Worm (Caenorhabditis elegans) whole organism, late embryonic: ENCODE results near the gene elp-1.

Source experiments
- C08G9.2 ChIP-seq: sonication (generic microtip); optimal IDR thresholded peaks from 2 replicates; lab custom pipeline; 2016; ENCODE audit warnings: mild to moderate bottlenecking, missing genetic modification characterization, moderate library complexity, missing compliant biosample characterization
- C38D4.7 ChIP-seq: fragments of 200-800 bp; sonication (Bioruptor generic); optimal IDR thresholded peaks from 2 replicates; lab custom pipeline; 2018; ENCODE audit warnings: mild to moderate bottlenecking, missing genetic modification characterization, moderate library complexity, missing compliant biosample characterization
- Y22D7AL.16 ChIP-seq: sonication (generic microtip); optimal IDR thresholded peaks from 2 replicates; lab custom pipeline; 2016; ENCODE audit warnings: missing genetic modification characterization, missing compliant biosample characterization
- ahr-1 ChIP-seq: sonication (generic microtip); optimal IDR thresholded peaks from 2 replicates; lab custom pipeline; 2016; ENCODE audit warnings: missing genetic modification characterization, missing compliant biosample characterization
- ama-1 ChIP-seq: fragments of 150-350 bp; optimal IDR thresholded peaks from 2 replicates; lab custom pipeline; 2014
- ceh-14 ChIP-seq: sonication (generic microtip); optimal IDR thresholded peaks from 2 replicates; lab custom pipeline; 2016; ENCODE audit warnings: missing genotype, missing genetic modification characterization, missing compliant biosample characterization
- ceh-18 ChIP-seq: sonication (generic microtip); optimal IDR thresholded peaks from 2 replicates; lab custom pipeline; 2016; ENCODE audit warnings: missing genetic modification characterization, missing compliant biosample characterization
- ceh-19 ChIP-seq: fragments of 200-800 bp; sonication (Bioruptor generic); optimal IDR thresholded peaks from 2 replicates; lab custom pipeline; 2018; ENCODE audit warnings: mild to moderate bottlenecking, missing genetic modification characterization, missing compliant biosample characterization
- ceh-22 ChIP-seq: sonication (generic microtip); optimal IDR thresholded peaks from 2 replicates; lab custom pipeline; 2017; ENCODE audit warnings: missing biosample characterization, missing genetic modification characterization
- ceh-24 ChIP-seq: sonication (generic microtip); optimal IDR thresholded peaks from 2 replicates; lab custom pipeline; 2016; ENCODE audit warnings: mild to moderate bottlenecking, missing genetic modification characterization, missing compliant biosample characterization
- ceh-30 ChIP-seq: fragments of 150-350 bp; optimal IDR thresholded peaks from 2 replicates; lab custom pipeline; 2014; ENCODE audit warnings: missing biosample characterization, missing genetic modification characterization
- ceh-31 ChIP-seq: sonication (generic microtip); optimal IDR thresholded peaks from 2 replicates; lab custom pipeline; 2016; ENCODE audit warnings: missing genetic modification characterization, missing compliant biosample characterization
- ceh-34 ChIP-seq: sonication (generic microtip); optimal IDR thresholded peaks from 2 replicates; lab custom pipeline; 2016; ENCODE audit warnings: mild to moderate bottlenecking, missing genetic modification characterization, missing compliant biosample characterization
- ceh-45 ChIP-seq: fragments of 200-800 bp; sonication (Bioruptor generic); IDR thresholded peaks from 2 replicates; pipeline ENCODE4 v1.3.6; 2022; ENCODE audit warnings: missing genetic modification reagents, missing genetic modification characterization, missing compliant biosample characterization
- ceh-6 ChIP-seq: fragments of 200-800 bp; sonication (Bioruptor generic); optimal IDR thresholded peaks from 2 replicates; lab custom pipeline; 2018; ENCODE audit warnings: mild to moderate bottlenecking, missing genetic modification characterization, missing compliant biosample characterization
- che-1 ChIP-seq: sonication (generic microtip); optimal IDR thresholded peaks from 2 replicates; lab custom pipeline; 2016; ENCODE audit warnings: mild to moderate bottlenecking, missing genetic modification characterization, missing compliant biosample characterization
- dve-1 ChIP-seq: sonication (generic microtip); optimal IDR thresholded peaks from 2 replicates; lab custom pipeline; 2017; ENCODE audit warnings: antibody characterized with exemption, mild to moderate bottlenecking, missing genetic modification characterization, missing compliant biosample characterization
- elt-2 ChIP-seq: sonication (generic microtip); optimal IDR thresholded peaks from 2 replicates; lab custom pipeline; 2016; ENCODE audit warnings: missing genetic modification reagents, missing genetic modification characterization, missing compliant biosample characterization
- ets-4 ChIP-seq: sonication (generic microtip); optimal IDR thresholded peaks from 2 replicates; lab custom pipeline; 2016; ENCODE audit warnings: missing genetic modification characterization, missing compliant biosample characterization
- fax-1 ChIP-seq: sonication (generic microtip); optimal IDR thresholded peaks from 2 replicates; lab custom pipeline; 2016; ENCODE audit warnings: missing genotype, missing genetic modification characterization, missing compliant biosample characterization
- fkh-6 ChIP-seq: sonication (generic microtip); optimal IDR thresholded peaks from 2 replicates; lab custom pipeline; 2016; ENCODE audit warnings: missing genetic modification characterization, missing compliant biosample characterization
- gmeb-2 ChIP-seq: sonication (generic microtip); optimal IDR thresholded peaks from 2 replicates; lab custom pipeline; 2016; ENCODE audit warnings: missing genetic modification characterization, inconsistent platforms, missing compliant biosample characterization
- hlh-13 ChIP-seq: fragments of 200-800 bp; sonication (Bioruptor generic); optimal IDR thresholded peaks from 2 replicates; lab custom pipeline; 2018; ENCODE audit warnings: mild to moderate bottlenecking, missing genetic modification characterization, missing compliant biosample characterization
- hlh-15 ChIP-seq: sonication (generic microtip); optimal IDR thresholded peaks from 2 replicates; lab custom pipeline; 2016; ENCODE audit warnings: missing genetic modification characterization, missing compliant biosample characterization
- hlh-6 ChIP-seq: sonication (generic microtip); optimal IDR thresholded peaks from 2 replicates; lab custom pipeline; 2016; ENCODE audit warnings: missing genotype, missing genetic modification characterization, missing compliant biosample characterization
- hlh-8 ChIP-seq: sonication (generic microtip); optimal IDR thresholded peaks from 2 replicates; lab custom pipeline; 2016; ENCODE audit warnings: missing genotype, missing genetic modification characterization, missing compliant biosample characterization
- lin-11 ChIP-seq: fragments of 200-800 bp; sonication (Bioruptor generic); optimal IDR thresholded peaks from 2 replicates; lab custom pipeline; 2018; ENCODE audit warnings: mild to moderate bottlenecking, missing genetic modification characterization, missing compliant biosample characterization
- madf-2 ChIP-seq: sonication (generic microtip); optimal IDR thresholded peaks from 2 replicates; lab custom pipeline; 2017; ENCODE audit warnings: missing genetic modification characterization, missing compliant biosample characterization
- mec-3 ChIP-seq: sonication (generic microtip); optimal IDR thresholded peaks from 2 replicates; lab custom pipeline; 2016; ENCODE audit warnings: borderline replicate concordance, missing genetic modification characterization, missing compliant biosample characterization
- nfya-1 ChIP-seq: sonication (generic microtip); optimal IDR thresholded peaks from 2 replicates; lab custom pipeline; 2017; ENCODE audit warnings: missing genetic modification characterization, mild to moderate bottlenecking, missing compliant biosample characterization, antibody characterized with exemption, moderate library complexity
- nhr-11 ChIP-seq: fragments of 150-350 bp; optimal IDR thresholded peaks from 2 replicates; lab custom pipeline; 2014; ENCODE audit warnings: missing biosample characterization, missing genetic modification characterization
- npax-4 ChIP-seq: sonication (generic microtip); optimal IDR thresholded peaks from 2 replicates; lab custom pipeline; 2016; ENCODE audit warnings: missing genetic modification characterization, missing compliant biosample characterization
- pat-9 ChIP-seq: fragments of 200-800 bp; sonication (Bioruptor generic); optimal IDR thresholded peaks from 2 replicates; lab custom pipeline; 2018; ENCODE audit warnings: mild to moderate bottlenecking, missing genetic modification characterization, moderate library complexity, missing compliant biosample characterization
- pax-1 ChIP-seq: fragments of 150-350 bp; optimal IDR thresholded peaks from 2 replicates; lab custom pipeline; 2014; ENCODE audit warnings: missing biosample characterization, missing genetic modification characterization
- ref-2 ChIP-seq: sonication (generic microtip); optimal IDR thresholded peaks from 2 replicates; lab custom pipeline; 2016; ENCODE audit warnings: missing genetic modification characterization, missing compliant biosample characterization
- sox-4 ChIP-seq: sonication (generic microtip); optimal IDR thresholded peaks from 2 replicates; lab custom pipeline; 2017; ENCODE audit warnings: mild to moderate bottlenecking, missing genetic modification characterization, inconsistent platforms, missing compliant biosample characterization
- syd-9 ChIP-seq: sonication (generic microtip); optimal IDR thresholded peaks from 2 replicates; lab custom pipeline; 2016; ENCODE audit warnings: mild to moderate bottlenecking, missing genetic modification characterization, moderate library complexity, missing compliant biosample characterization
- tbx-2 ChIP-seq: sonication (generic microtip); optimal IDR thresholded peaks from 2 replicates; lab custom pipeline; 2016; ENCODE audit warnings: missing genetic modification characterization, missing compliant biosample characterization
- ttx-3 ChIP-seq: sonication (generic microtip); optimal IDR thresholded peaks from 2 replicates; lab custom pipeline; 2016; ENCODE audit warnings: missing genetic modification reagents, missing genetic modification characterization, missing compliant biosample characterization
- unc-3 ChIP-seq, 2 experiments: fragments of 200-800 bp in 1 of 2; sonication (Bioruptor generic) in 1 of 2; sonication (generic microtip) in 1 of 2; conservative IDR thresholded peaks in 1 of 2; optimal IDR thresholded peaks in 1 of 2; 2 replicates each; pipeline versions ENCODE4 v1.3.6 to Lab custom; 2016 to 2022; ENCODE audit warnings: missing compliant biosample characterization in 2 of 2, missing genetic modification characterization in 2 of 2, missing genetic modification reagents in 1 of 2
- unc-55 ChIP-seq: sonication (generic microtip); optimal IDR thresholded peaks from 2 replicates; lab custom pipeline; 2017; ENCODE audit warnings: missing biosample characterization, missing genetic modification reagents, missing genetic modification characterization
- unc-86 ChIP-seq: sonication (generic microtip); optimal IDR thresholded peaks from 2 replicates; lab custom pipeline; 2016; ENCODE audit warnings: missing genetic modification characterization, missing compliant biosample characterization

Gene elp-1

ce11 chrV:20782188-20782587 is 12.2 kb upstream of the elp-1 start (continued):
- peak; percentile 48 for TF ChIP-seq nfya-1 (tag; lab: Kevin White, UChicago)
- peak; percentile 20 for TF ChIP-seq ceh-18 (tag; lab: Kevin White, UChicago)
- peak; percentile 53 for TF ChIP-seq ceh-31 (tag; lab: Kevin White, UChicago)
- TF ChIP-seq Y22D7AL.16 (tag; lab: Kevin White, UChicago), result no peak
- TF ChIP-seq gmeb-2 (tag; lab: Kevin White, UChicago), result no peak
- TF ChIP-seq syd-9 (tag; lab: Kevin White, UChicago), result no peak
- TF ChIP-seq tbx-2 (tag; lab: Kevin White, UChicago), result peak; percentile 2
- no peak for TF ChIP-seq ceh-45 (GFP tag; lab: Robert Waterston, UW)
- TF ChIP-seq elt-2, result no peak
- TF ChIP-seq nhr-11 (tag; lab: Kevin White, UChicago), result no peak
- TF ChIP-seq ref-2 (tag; lab: Kevin White, UChicago), result no peak
- no peak for TF ChIP-seq hlh-8
- no peak for TF ChIP-seq ceh-6 (GFP tag; lab: Kevin White, UChicago)
- no peak for TF ChIP-seq mec-3 (tag; lab: Kevin White, UChicago)
- TF ChIP-seq ama-1 (lab: Kevin White, UChicago), result no peak
- no peak for TF ChIP-seq unc-55 (GFP tag; lab: Kevin White, UChicago)
- TF ChIP-seq ahr-1, result no peak
- TF ChIP-seq ceh-19, result no peak
- no peak for TF ChIP-seq npax-4 (tag; lab: Kevin White, UChicago)
- TF ChIP-seq fkh-6 (tag; lab: Kevin White, UChicago), result no peak
- no peak for TF ChIP-seq sox-4 (tag; lab: Kevin White, UChicago)
- TF ChIP-seq ceh-24 (tag; lab: Kevin White, UChicago), result no peak
- TF ChIP-seq fax-1 (tag; lab: Kevin White, UChicago), result no peak
- TF ChIP-seq lin-11 (tag; lab: Kevin White, UChicago), result no peak
- TF ChIP-seq hlh-15 (tag; lab: Kevin White, UChicago), result no peak
- no peak for TF ChIP-seq ttx-3 (tag; lab: Kevin White, UChicago)
- no peak for TF ChIP-seq madf-2 (tag; lab: Kevin White, UChicago)
- no peak for TF ChIP-seq ceh-22 (tag; lab: Kevin White, UChicago)
- no peak for TF ChIP-seq pat-9 (tag; lab: Kevin White, UChicago)
- no peak for TF ChIP-seq che-1 (tag; lab: Kevin White, UChicago)
- no peak for TF ChIP-seq C08G9.2 (tag; lab: Kevin White, UChicago)

ce11 chrV:20781346-20781952 is 11.5 kb upstream of the elp-1 start:
- no peak for TF ChIP-seq hlh-8
- TF ChIP-seq ets-4 (tag; lab: Kevin White, UChicago), result no peak
- TF ChIP-seq sox-4 (tag; lab: Kevin White, UChicago), result no peak
- TF ChIP-seq ceh-14, result no peak
- no peak for TF ChIP-seq hlh-6
- no peak for TF ChIP-seq ceh-22 (tag; lab: Kevin White, UChicago)
- no peak for TF ChIP-seq hlh-15 (tag; lab: Kevin White, UChicago)
- no peak for TF ChIP-seq fax-1 (tag; lab: Kevin White, UChicago)
- no peak for TF ChIP-seq dve-1 (tag; lab: Kevin White, UChicago)
- no peak for TF ChIP-seq pax-1 (tag; lab: Kevin White, UChicago)
- TF ChIP-seq nfya-1 (tag; lab: Kevin White, UChicago), result no peak
- no peak for TF ChIP-seq unc-86
- TF ChIP-seq C38D4.7 (GFP tag; lab: Kevin White, UChicago), result no peak
- TF ChIP-seq ceh-18 (tag; lab: Kevin White, UChicago), result no peak
- no peak for TF ChIP-seq hlh-13
- TF ChIP-seq syd-9 (tag; lab: Kevin White, UChicago), result no peak

- TF ChIP-seq ama-1 (lab: Kevin White, UChicago) (no peak), ets-4 (tag; lab: Kevin White, UChicago) (no peak), ceh-6 (GFP tag; lab: Kevin White, UChicago) (no peak), ceh-34 (tag; lab: Kevin White, UChicago) (no peak), ceh-30 (tag; lab: Kevin White, UChicago) (no peak), unc-3 (GFP tag; conservative IDR thresholded peaks at IDR 0.05; lab: Robert Waterston, UW) (no peak), unc-3 (tag; optimal IDR thresholded peaks at IDR 0.05; lab: Kevin White, UChicago) (no peak), mec-3 (tag; lab: Kevin White, UChicago) (no peak), hlh-6 (no peak), nhr-11 (tag; lab: Kevin White, UChicago) (no peak)
Observed at ce11 chrV:20780400-20780799, 10.4 kb upstream of the elp-1 start, which contains the start of gene hif-1. Gene hif-1 (plus strand): TSS chrV:20780407.
